ENCODE assay signal across 3 fruit fly cellular contexts in the genomic region with DNA sequence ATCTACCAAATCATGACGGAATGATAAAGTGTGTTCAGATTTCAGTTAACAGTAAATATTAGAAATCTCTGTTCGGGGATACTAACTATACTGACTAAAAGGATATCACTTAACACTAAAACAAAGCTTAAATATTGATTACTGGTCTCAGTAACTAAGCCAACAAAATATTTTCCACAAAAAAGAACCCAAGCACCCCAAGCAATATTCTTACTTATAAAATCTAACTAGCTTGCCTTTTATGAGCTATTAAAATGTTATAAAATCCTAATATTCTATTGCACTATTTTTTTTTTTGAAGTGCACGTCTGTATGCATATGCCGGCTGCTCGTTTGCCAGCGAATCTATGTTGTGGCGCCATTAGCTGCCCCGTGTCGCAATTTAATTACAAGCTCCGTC.
TF ChIP-seq lines count a peak whose summit lies in the region.

No protein-coding gene starts in this region.

- TF ChIP-seq CTCF in whole organism, embryonic (GFP tag; optimal IDR thresholded peaks at IDR 0.05; lab: Kevin White, UChicago), result no peak

TF ChIP-seq in whole organism, embryonic, 481 proteins besides CTCF, POLR2A, EP300 and RAD21:
- peak; percentile 63 for TF ChIP-seq sens (GFP tag; lab: Kevin White, UChicago)
- TF ChIP-seq H15 (GFP tag; IDR thresholded peaks at IDR 0.05; lab: Robert Waterston, UW), result no peak

TF ChIP-seq in whole organism, prepupa, 60 proteins besides CTCF, POLR2A, EP300 and RAD21:
- TF ChIP-seq CG31627 (GFP tag; optimal IDR thresholded peaks at IDR 0.05; lab: Kevin White, UChicago) (no peak), CG1621 (tag; optimal IDR thresholded peaks at IDR 0.05; lab: Kevin White, UChicago) (no peak), svp (GFP tag; lab: Kevin White, UChicago) (peak; percentile 58), CG32006 (GFP tag; optimal IDR thresholded peaks at IDR 0.05; lab: Kevin White, UChicago) (no peak), ss (GFP tag; optimal IDR thresholded peaks at IDR 0.05; lab: Kevin White, UChicago) (no peak), Eip78C (GFP tag; lab: Kevin White, UChicago) (peak; percentile 74), Smox (GFP tag; optimal IDR thresholded peaks at IDR 0.05; lab: Kevin White, UChicago) (no peak), vri (GFP tag; optimal IDR thresholded peaks at IDR 0.05; lab: Kevin White, UChicago) (no peak), fkh (GFP tag; optimal IDR thresholded peaks at IDR 0.05; lab: Kevin White, UChicago) (no peak)
TF ChIP-seq in whole organism, prepupa: peak in this region for 2.

TF ChIP-seq in whole organism, pupa, 21 proteins besides CTCF, POLR2A, EP300 and RAD21:
- TF ChIP-seq CG8159 (tag; optimal IDR thresholded peaks at IDR 0.05; lab: Kevin White, UChicago) (peak; percentile 20), Pif1A (GFP tag; optimal IDR thresholded peaks at IDR 0.05; lab: Kevin White, UChicago) (no peak)
